Fruit fly (Drosophila melanogaster): ENCODE measurements around the gene CG14322.

The CG14322 gene

dm6 chr3R:17670202-17670856, 22.9 kb downstream of the CG14322 start:
- TF ChIP-seq Jra (GFP tag; optimal IDR thresholded peaks at IDR 0.05) (peak; percentile 54), Rel (GFP tag; optimal IDR thresholded peaks at IDR 0.05) (no peak), Rel (tag; optimal IDR thresholded peaks at IDR 0.05) (peak; percentile 82), brk (GFP tag; optimal IDR thresholded peaks at IDR 0.05) (no peak)

- no peak for TF ChIP-seq sv (GFP tag; optimal IDR thresholded peaks at IDR 0.05)
- peak; percentile 8 for TF ChIP-seq Sp1 (GFP tag; optimal IDR thresholded peaks at IDR 0.05)
- TF ChIP-seq foxo (GFP tag; optimal IDR thresholded peaks at IDR 0.05), result peak in 1 of 2 experiments; percentile 26
- TF ChIP-seq rgr (GFP tag; optimal IDR thresholded peaks at IDR 0.05), result peak; percentile 14
- TF ChIP-seq Dif (GFP tag; optimal IDR thresholded peaks at IDR 0.05; ENCODE audit: partially characterized antibody), result no peak
- peak; percentile 18 for TF ChIP-seq Vsx2 (GFP tag; optimal IDR thresholded peaks at IDR 0.05; ENCODE audit: partially characterized antibody)
- peak; percentile 35 for TF ChIP-seq Jra (GFP tag; optimal IDR thresholded peaks at IDR 0.05)
Measured at dm6 chr3R:17670857-17671336, 23.4 kb downstream of the CG14322 start, which contains the start of the genes CG7523 and Mps1. CG7523 (minus strand) TSS chr3R:17670895. Mps1 (plus strand) TSS chr3R:17671271.

dm6 chr3R:17678138-17678873, 30.8 kb downstream of the CG14322 start:
- TF ChIP-seq tai (GFP tag; optimal IDR thresholded peaks at IDR 0.05) (no peak), Hr78 (GFP tag; optimal IDR thresholded peaks at IDR 0.05) (no peak), CG32264 (GFP tag; optimal IDR thresholded peaks at IDR 0.05) (no peak), h (GFP tag; optimal IDR thresholded peaks at IDR 0.05) (no peak), fru (GFP tag; optimal IDR thresholded peaks at IDR 0.05) (no peak), Rel (GFP tag; optimal IDR thresholded peaks at IDR 0.05) (no peak), Rel (tag; optimal IDR thresholded peaks at IDR 0.05) (peak; percentile 96)

DNA sequence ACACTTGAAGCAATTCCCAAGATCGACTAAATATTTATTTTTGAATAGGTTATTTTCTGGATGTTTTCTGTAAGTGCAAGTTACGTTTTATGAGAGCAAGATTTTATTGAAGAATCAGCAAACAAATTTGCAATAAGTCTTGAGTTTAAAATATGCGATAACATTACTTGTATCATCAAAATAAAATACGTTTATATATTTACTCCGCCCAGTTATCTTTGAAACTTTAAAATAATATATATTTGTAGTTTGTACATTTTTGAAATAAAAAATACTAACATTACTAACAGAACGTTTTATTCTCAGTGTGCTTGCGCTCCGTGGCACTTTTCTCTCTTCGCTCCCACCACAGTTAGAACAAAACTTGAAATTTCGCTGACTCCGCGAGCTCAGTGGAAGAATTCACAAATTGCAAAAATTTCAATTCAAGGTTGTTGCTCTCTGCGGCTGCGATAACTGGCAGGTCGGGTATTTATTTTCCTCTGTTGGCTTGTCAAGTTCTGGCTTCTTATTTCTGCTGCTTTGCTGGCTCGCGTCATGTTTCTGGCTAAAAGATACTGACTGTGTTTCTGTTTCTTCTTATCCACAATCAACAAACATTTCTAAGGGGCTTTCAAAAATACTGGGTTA, 32.0 kb downstream of the CG14322 start:
- TF ChIP-seq dmrt93B (GFP tag; optimal IDR thresholded peaks at IDR 0.05) (peak; percentile 82), dl (GFP tag; optimal IDR thresholded peaks at IDR 0.05; ENCODE audit: insufficient read depth in 1 of 2, partially characterized antibody in 2 of 2) (no peak), psq (GFP tag; optimal IDR thresholded peaks at IDR 0.05) (peak; percentile 87), pan (optimal IDR thresholded peaks at IDR 0.05) (no peak), N (GFP tag; optimal IDR thresholded peaks at IDR 0.05) (no peak), lola (GFP tag; optimal IDR thresholded peaks at IDR 0.05) (no peak), dsf (GFP tag; optimal IDR thresholded peaks at IDR 0.05; ENCODE audit: borderline replicate concordance) (peak; percentile 67), jim (GFP tag; optimal IDR thresholded peaks at IDR 0.05) (no peak), rgr (GFP tag; optimal IDR thresholded peaks at IDR 0.05) (peak; percentile 86), sv (GFP tag; optimal IDR thresholded peaks at IDR 0.05) (no peak), tai (GFP tag; optimal IDR thresholded peaks at IDR 0.05) (peak; percentile 33), CG32264 (GFP tag; optimal IDR thresholded peaks at IDR 0.05) (peak; percentile 48), woc (GFP tag; optimal IDR thresholded peaks at IDR 0.05) (peak; percentile 84), Mio (GFP tag; optimal IDR thresholded peaks at IDR 0.05) (peak; percentile 8), OdsH (GFP tag; optimal IDR thresholded peaks at IDR 0.05) (peak; percentile 89), h (GFP tag; optimal IDR thresholded peaks at IDR 0.05) (peak; percentile 90), Abd-B (GFP tag; optimal IDR thresholded peaks at IDR 0.05) (no peak), fru (GFP tag; optimal IDR thresholded peaks at IDR 0.05) (peak; percentile 88), HLH106 (tag; optimal IDR thresholded peaks at IDR 0.05) (peak; percentile 92), Dfd (GFP tag; optimal IDR thresholded peaks at IDR 0.05) (no peak), Dif (GFP tag; optimal IDR thresholded peaks at IDR 0.05; ENCODE audit: partially characterized antibody) (no peak), sage (GFP tag; optimal IDR thresholded peaks at IDR 0.05) (peak; percentile 85), usp (GFP tag; optimal IDR thresholded peaks at IDR 0.05) (peak; percentile 33), CrebA (GFP tag; optimal IDR thresholded peaks at IDR 0.05; ENCODE audit: borderline replicate concordance) (no peak), Hnf4 (GFP tag; optimal IDR thresholded peaks at IDR 0.05) (peak; percentile 80), ey (GFP tag; optimal IDR thresholded peaks at IDR 0.05) (peak; percentile 88), GATAd (GFP tag; optimal IDR thresholded peaks at IDR 0.05) (no peak), foxo (GFP tag; optimal IDR thresholded peaks at IDR 0.05) (peak; percentile 33 to 93), CG9705 (GFP tag; optimal IDR thresholded peaks at IDR 0.05) (peak; percentile 76), Vsx2 (GFP tag; optimal IDR thresholded peaks at IDR 0.05; ENCODE audit: partially characterized antibody) (no peak), Hr83 (GFP tag; optimal IDR thresholded peaks at IDR 0.05; ENCODE audit: poor library complexity, severe bottlenecking) (no peak), Sp1 (GFP tag; optimal IDR thresholded peaks at IDR 0.05) (peak; percentile 95), Rel (GFP tag; optimal IDR thresholded peaks at IDR 0.05) (peak; percentile 59), Rel (tag; optimal IDR thresholded peaks at IDR 0.05) (peak; percentile 66), Myc (optimal IDR thresholded peaks at IDR 0.05) (no peak), Jra (GFP tag; optimal IDR thresholded peaks at IDR 0.05) (peak; percentile 23), brk (GFP tag; optimal IDR thresholded peaks at IDR 0.05) (peak; percentile 89)
